Worm (Caenorhabditis elegans) whole organism, early embryonic: Measurements from ENCODE around the gene cec-7.
A peak's percentile ranks its signal among the peaks of the same experiment; 100 is the strongest.

Experiments
- B0310.2 ChIP-seq: sonication (generic microtip); optimal IDR thresholded peaks from 2 replicates; lab custom pipeline; 2016; ENCODE audit warnings: mild to moderate bottlenecking, missing genetic modification characterization, missing compliant biosample characterization
- F13C5.2 ChIP-seq: sonication (generic microtip); optimal IDR thresholded peaks from 2 replicates; lab custom pipeline; 2017; ENCODE audit warnings: mild to moderate bottlenecking, missing genetic modification characterization, inconsistent platforms, missing compliant biosample characterization
- aly-1 ChIP-seq: sonication (generic microtip); optimal IDR thresholded peaks from 2 replicates; lab custom pipeline; 2016; ENCODE audit warnings: missing genetic modification characterization, missing compliant biosample characterization
- ama-1 ChIP-seq: fragments of 150-350 bp; optimal IDR thresholded peaks from 2 replicates; lab custom pipeline; 2014
- ceh-13 ChIP-seq: fragments of 200-800 bp; sonication (Bioruptor generic); optimal IDR thresholded peaks from 2 replicates; lab custom pipeline; 2018; ENCODE audit warnings: mild to moderate bottlenecking, missing genetic modification characterization, missing compliant biosample characterization
- ceh-36 ChIP-seq: sonication (generic microtip); optimal IDR thresholded peaks from 2 replicates; lab custom pipeline; 2016; ENCODE audit warnings: missing genetic modification characterization, inconsistent platforms, missing compliant biosample characterization
- ets-7 ChIP-seq: sonication (generic microtip); optimal IDR thresholded peaks from 2 replicates; lab custom pipeline; 2016; ENCODE audit warnings: missing genotype, missing genetic modification characterization, missing compliant biosample characterization
- flt-1 ChIP-seq: fragments of 200-800 bp; sonication (Bioruptor generic); IDR thresholded peaks from 2 replicates; pipeline ENCODE4 v1.3.6; 2022; ENCODE audit warnings: missing genetic modification characterization, missing compliant biosample characterization
- hmbx-1 ChIP-seq: sonication (generic microtip); optimal IDR thresholded peaks from 2 replicates; lab custom pipeline; 2016; ENCODE audit warnings: mild to moderate bottlenecking, missing genetic modification characterization, missing compliant biosample characterization
- hmg-4 ChIP-seq: fragments of 200-800 bp; sonication (Bioruptor generic); optimal IDR thresholded peaks from 2 replicates; lab custom pipeline; 2018; ENCODE audit warnings: mild to moderate bottlenecking, missing genetic modification characterization, missing compliant biosample characterization
- hnd-1 ChIP-seq: sonication (generic microtip); optimal IDR thresholded peaks from 2 replicates; lab custom pipeline; 2016; ENCODE audit warnings: missing genetic modification characterization, missing compliant biosample characterization
- pes-1 ChIP-seq: fragments of 200-800 bp; sonication (Bioruptor generic); IDR thresholded peaks from 2 replicates; pipeline ENCODE4 v1.3.6; 2022; ENCODE audit warnings: missing genetic modification reagents, missing genetic modification characterization, missing compliant biosample characterization
- scrt-1 ChIP-seq: fragments of 200-800 bp; sonication (Bioruptor generic); IDR thresholded peaks from 2 replicates; pipeline ENCODE4 v1.3.6; 2022; ENCODE audit warnings: missing genetic modification characterization, missing compliant biosample characterization
- sea-1 ChIP-seq: fragments of 200-800 bp; sonication (Bioruptor generic); conservative IDR thresholded peaks from 2 replicates; pipeline ENCODE4 v1.3.6; 2022; ENCODE audit warnings: missing genetic modification characterization, missing compliant biosample characterization
- tbx-11 ChIP-seq: fragments of 200-800 bp; sonication (Bioruptor generic); IDR thresholded peaks from 2 replicates; pipeline ENCODE4 v1.3.6; 2022; ENCODE audit warnings: missing genetic modification characterization, missing compliant biosample characterization
- tbx-37 ChIP-seq: fragments of 200-800 bp; sonication (Bioruptor generic); conservative IDR thresholded peaks from 2 replicates; pipeline ENCODE4 v1.3.6; 2022; ENCODE audit warnings: missing genetic modification reagents, missing genetic modification characterization, missing compliant biosample characterization
- tra-4 ChIP-seq: sonication (generic microtip); optimal IDR thresholded peaks from 2 replicates; lab custom pipeline; 2017; ENCODE audit warnings: missing genetic modification characterization, missing compliant biosample characterization

The cec-7 gene

ce11 chrIII:12885153-12885552 is 7.8 kb upstream of the cec-7 start:
- no peak for TF ChIP-seq ceh-13 (GFP tag; lab: Kevin White, UChicago)
- TF ChIP-seq hmbx-1 (tag; lab: Kevin White, UChicago): no peak

ce11 chrIII:12880704-12881103 is 3.3 kb upstream of the cec-7 start:
- TF ChIP-seq tbx-37 (GFP tag; lab: Robert Waterston, UW) (no peak), F13C5.2 (tag; lab: Kevin White, UChicago) (no peak), ceh-13 (GFP tag; lab: Kevin White, UChicago) (no peak), tbx-11 (GFP tag; lab: Robert Waterston, UW) (no peak), ets-7 (tag; lab: Kevin White, UChicago) (no peak), pes-1 (GFP tag; lab: Robert Waterston, UW) (no peak), hmg-4 (no peak), hmbx-1 (tag; lab: Kevin White, UChicago) (no peak), hnd-1 (tag; lab: Kevin White, UChicago) (no peak)

ce11 chrIII:12875653-12876052 is 1.7 kb downstream of the cec-7 start:
- TF ChIP-seq aly-1 (tag; lab: Kevin White, UChicago): no peak
- no peak for TF ChIP-seq B0310.2 (tag; lab: Kevin White, UChicago)
- no peak for TF ChIP-seq scrt-1 (GFP tag; lab: Robert Waterston, UW)
- no peak for TF ChIP-seq hnd-1 (tag; lab: Kevin White, UChicago)
- TF ChIP-seq pes-1 (GFP tag; lab: Robert Waterston, UW): no peak
- TF ChIP-seq F13C5.2 (tag; lab: Kevin White, UChicago): no peak
- TF ChIP-seq sea-1 (GFP tag; lab: Robert Waterston, UW): no peak
- no peak for TF ChIP-seq hmg-4
- TF ChIP-seq ama-1 (lab: Kevin White, UChicago): no peak
- TF ChIP-seq tra-4 (tag; lab: Kevin White, UChicago): no peak
- no peak for TF ChIP-seq tbx-11 (GFP tag; lab: Robert Waterston, UW)
- no peak for TF ChIP-seq ceh-13 (GFP tag; lab: Kevin White, UChicago)
- TF ChIP-seq ceh-36 (tag; lab: Kevin White, UChicago): no peak
- no peak for TF ChIP-seq flt-1 (GFP tag; lab: Robert Waterston, UW)
- no peak for TF ChIP-seq tbx-37 (GFP tag; lab: Robert Waterston, UW)
- no peak for TF ChIP-seq ets-7 (tag; lab: Kevin White, UChicago)

- TF ChIP-seq hnd-1 (tag; lab: Kevin White, UChicago) (peak; percentile 48), scrt-1 (GFP tag; lab: Robert Waterston, UW) (no peak), ceh-13 (GFP tag; lab: Kevin White, UChicago) (peak; percentile 34), ets-7 (tag; lab: Kevin White, UChicago) (peak; percentile 3), sea-1 (GFP tag; lab: Robert Waterston, UW) (0 out of 2 replicates have a peak, but pooled peaks have one; percentile 22), flt-1 (GFP tag; lab: Robert Waterston, UW) (peak; percentile 68; the same call in 1 of the 2 replicates), ceh-36 (tag; lab: Kevin White, UChicago) (peak; percentile 54), F13C5.2 (tag; lab: Kevin White, UChicago) (peak; percentile 91), hmbx-1 (tag; lab: Kevin White, UChicago) (peak; percentile 33), aly-1 (tag; lab: Kevin White, UChicago) (no peak), B0310.2 (tag; lab: Kevin White, UChicago) (no peak), pes-1 (GFP tag; lab: Robert Waterston, UW) (peak; percentile 81), ama-1 (lab: Kevin White, UChicago) (no peak), tbx-37 (GFP tag; lab: Robert Waterston, UW) (peak; percentile 69; the same call in 1 of the 2 replicates), tbx-11 (GFP tag; lab: Robert Waterston, UW) (peak; percentile 63; the same call in 1 of the 2 replicates), hmg-4 (peak; percentile 41), tra-4 (tag; lab: Kevin White, UChicago) (no peak)
Observed at ce11 chrIII:12874606-12875066, 2.7 kb downstream of the cec-7 start, which contains the start of the genes mrg-1 and spcs-2. Gene mrg-1, minus strand, starts transcription at chrIII:12874656. Gene spcs-2, plus strand, starts transcription at chrIII:12875031.

ce11 chrIII:12870060-12870696 is 7.2 kb downstream of the cec-7 start, which contains the start of gene Y37D8A.6:
Gene Y37D8A.6, minus strand, starts transcription at chrIII:12870297.
- TF ChIP-seq hmg-4: no peak
- TF ChIP-seq flt-1 (GFP tag; lab: Robert Waterston, UW): no peak
- TF ChIP-seq F13C5.2 (tag; lab: Kevin White, UChicago): peak; percentile 9

- no peak for TF ChIP-seq ama-1 (lab: Kevin White, UChicago)
- TF ChIP-seq hmg-4: no peak
- no peak for TF ChIP-seq hnd-1 (tag; lab: Kevin White, UChicago)
- TF ChIP-seq B0310.2 (tag; lab: Kevin White, UChicago): no peak
- no peak for TF ChIP-seq ceh-36 (tag; lab: Kevin White, UChicago)
- TF ChIP-seq ceh-13 (GFP tag; lab: Kevin White, UChicago): no peak
- TF ChIP-seq tbx-11 (GFP tag; lab: Robert Waterston, UW): no peak
- TF ChIP-seq flt-1 (GFP tag; lab: Robert Waterston, UW): no peak
- no peak for TF ChIP-seq sea-1 (GFP tag; lab: Robert Waterston, UW)
- no peak for TF ChIP-seq hmbx-1 (tag; lab: Kevin White, UChicago)
- no peak for TF ChIP-seq F13C5.2 (tag; lab: Kevin White, UChicago)
- no peak for TF ChIP-seq ets-7 (tag; lab: Kevin White, UChicago)
- no peak for TF ChIP-seq aly-1 (tag; lab: Kevin White, UChicago)
- TF ChIP-seq tbx-37 (GFP tag; lab: Robert Waterston, UW): no peak
- TF ChIP-seq scrt-1 (GFP tag; lab: Robert Waterston, UW): no peak
- TF ChIP-seq pes-1 (GFP tag; lab: Robert Waterston, UW): no peak
- no peak for TF ChIP-seq tra-4 (tag; lab: Kevin White, UChicago)
Observed at ce11 chrIII:12864648-12865047, 12.7 kb downstream of the cec-7 start, which contains the start of gene Y37D8A.8. Gene Y37D8A.8, plus strand, starts transcription at chrIII:12864948.
